Fruit fly (Drosophila melanogaster): Measurements from ENCODE around the gene Acer.
A peak's percentile ranks its signal among the peaks of the same experiment; 100 is the strongest.

The Acer gene

dm6 chr2L:8541469-8542233 lies 19.9 kb downstream of the Acer start, which contains the start of gene Sema1a (continued):
- TF ChIP-seq E2f2 (GFP tag; IDR thresholded peaks at IDR 0.05), result peak; percentile 53; the same call in 1 of the 2 replicates
- TF ChIP-seq Mad (GFP tag; optimal IDR thresholded peaks at IDR 0.05), result no peak
- TF ChIP-seq CG16863 (GFP tag; optimal IDR thresholded peaks at IDR 0.05), result peak; percentile 61
- no peak for TF ChIP-seq CG3726 (GFP tag; IDR thresholded peaks at IDR 0.05)
- no peak for TF ChIP-seq br (optimal IDR thresholded peaks at IDR 0.05)
- TF ChIP-seq tin (GFP tag; optimal IDR thresholded peaks at IDR 0.05), result peak; percentile 36
- TF ChIP-seq CG17385 (GFP tag; optimal IDR thresholded peaks at IDR 0.05), result peak; percentile 8
- TF ChIP-seq CkIIα-i1 (GFP tag; IDR thresholded peaks at IDR 0.05), result no peak
- TF ChIP-seq HLH4C (GFP tag; IDR thresholded peaks at IDR 0.05; ENCODE audit: partially characterized antibody), result peak; percentile 83
- TF ChIP-seq CG12769 (tag; optimal IDR thresholded peaks at IDR 0.05), result peak; percentile 69
- TF ChIP-seq grn (GFP tag; optimal IDR thresholded peaks at IDR 0.05), result no peak
- no peak for TF ChIP-seq CG9437 (GFP tag; optimal IDR thresholded peaks at IDR 0.05)
- peak; percentile 87 for TF ChIP-seq CoRest (tag; optimal IDR thresholded peaks at IDR 0.05)
- peak; percentile 93; the same call in 2 of the 3 replicates for TF ChIP-seq CG6791 (GFP tag; IDR thresholded peaks at IDR 0.05; ENCODE audit: partially characterized antibody)
- peak; percentile 71 for TF ChIP-seq lilli (GFP tag; optimal IDR thresholded peaks at IDR 0.05)
- no peak for TF ChIP-seq Hand (GFP tag; optimal IDR thresholded peaks at IDR 0.05)
- no peak for TF ChIP-seq CG18476 (GFP tag; optimal IDR thresholded peaks at IDR 0.05)
- peak; percentile 17 for TF ChIP-seq NK7.1 (GFP tag; optimal IDR thresholded peaks at IDR 0.05)
- no peak; the same call in 2 of the 3 replicates for TF ChIP-seq CG7357 (GFP tag; IDR thresholded peaks at IDR 0.05)
- TF ChIP-seq scrt (GFP tag; optimal IDR thresholded peaks at IDR 0.05), result peak; percentile 54
- peak; percentile 73; the same call in 2 of the 4 replicates for TF ChIP-seq chinmo (GFP tag; IDR thresholded peaks at IDR 0.05; ENCODE audit: partially characterized antibody)
- TF ChIP-seq MESR4 (GFP tag; optimal IDR thresholded peaks at IDR 0.05), result no peak
- TF ChIP-seq Spps (tag; optimal IDR thresholded peaks at IDR 0.05), result no peak
- peak; percentile 77 for TF ChIP-seq CG30431 (GFP tag; optimal IDR thresholded peaks at IDR 0.05)
- TF ChIP-seq CG7372 (GFP tag; IDR thresholded peaks at IDR 0.05), result peak; percentile 64
- no peak for TF ChIP-seq HmgD (GFP tag; optimal IDR thresholded peaks at IDR 0.05)
- peak; percentile 83 for TF ChIP-seq fd3F (GFP tag; optimal IDR thresholded peaks at IDR 0.05)
- no peak for TF ChIP-seq Gsc (GFP tag; IDR thresholded peaks at IDR 0.05)
- TF ChIP-seq CG3163 (GFP tag; optimal IDR thresholded peaks at IDR 0.05), result peak; percentile 90
- peak; percentile 94 for TF ChIP-seq mld (GFP tag; IDR thresholded peaks at IDR 0.05; ENCODE audit: partially characterized antibody)
- peak; percentile 1 for TF ChIP-seq MTF-1 (GFP tag; optimal IDR thresholded peaks at IDR 0.05; ENCODE audit: borderline replicate concordance)
- TF ChIP-seq CG2202 (tag; optimal IDR thresholded peaks at IDR 0.05), result peak; percentile 31
- TF ChIP-seq lbe (GFP tag; optimal IDR thresholded peaks at IDR 0.05), result no peak
- no peak for TF ChIP-seq CG10431 (GFP tag; optimal IDR thresholded peaks at IDR 0.05)
- peak; percentile 2; the same call in 1 of the 2 replicates for TF ChIP-seq dati (GFP tag; IDR thresholded peaks at IDR 0.05)
- TF ChIP-seq CG17829 (tag; optimal IDR thresholded peaks at IDR 0.05), result peak; percentile 47
- TF ChIP-seq CG1792 (GFP tag; optimal IDR thresholded peaks at IDR 0.05), result no peak
- TF ChIP-seq sr (GFP tag; IDR thresholded peaks at IDR 0.05), result no peak; the same call in 2 of the 3 replicates
- no peak for TF ChIP-seq kni (GFP tag; optimal IDR thresholded peaks at IDR 0.05)
- no peak for TF ChIP-seq CG6813 (GFP tag; optimal IDR thresholded peaks at IDR 0.05)
- no peak for TF ChIP-seq CG18764 (GFP tag; optimal IDR thresholded peaks at IDR 0.05)
- TF ChIP-seq CG10274 (GFP tag; optimal IDR thresholded peaks at IDR 0.05), result no peak
- peak in 1 of 2 experiments; percentile 42 for TF ChIP-seq Hr78 (GFP tag; optimal IDR thresholded peaks at IDR 0.05)
- peak; percentile 48 for TF ChIP-seq run (tag; optimal IDR thresholded peaks at IDR 0.05)
- peak; percentile 65 for TF ChIP-seq CG8290 (GFP tag; optimal IDR thresholded peaks at IDR 0.05)
- TF ChIP-seq CG8290 (tag; optimal IDR thresholded peaks at IDR 0.05), result peak; percentile 35 to 89
- TF ChIP-seq wdn (GFP tag; IDR thresholded peaks at IDR 0.05), result peak; percentile 69; the same call in 1 of the 2 replicates
- no peak for TF ChIP-seq toy (GFP tag; IDR thresholded peaks at IDR 0.05)
- peak; percentile 52 for TF ChIP-seq tgo (GFP tag; IDR thresholded peaks at IDR 0.05)
